Worm (Caenorhabditis elegans): ENCODE measurements around the gene idpp-16.

Gene idpp-16

DNA sequence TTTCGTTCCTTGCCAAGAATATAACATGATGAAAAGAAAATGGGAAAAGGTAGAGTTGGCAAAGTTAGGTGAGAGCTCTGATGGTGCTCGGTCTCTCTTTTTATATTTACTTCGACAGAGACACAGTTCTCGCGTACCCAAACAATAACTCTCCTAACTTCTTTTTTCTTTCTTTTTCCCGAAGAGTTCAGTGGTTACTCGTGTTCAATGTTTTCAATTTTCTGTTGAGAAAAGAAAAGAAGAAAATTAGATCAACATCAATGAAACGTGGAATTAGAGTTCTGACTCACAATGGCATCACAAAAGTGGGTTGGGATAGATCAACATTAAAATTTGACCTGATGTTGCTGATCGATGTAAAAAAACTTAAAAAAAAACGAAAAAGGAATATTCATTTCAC is at the start of gene idpp-16:
Gene idpp-16, minus strand, starts transcription at position 101 of the 400 bp plus-strand sequence.
- TF ChIP-seq nfya-1 (tag; optimal IDR thresholded peaks at IDR 0.05; ENCODE audit: borderline replicate concordance, insufficient read depth) (no peak), B0019.2 (GFP tag; conservative IDR thresholded peaks at IDR 0.05) (no peak), attf-6 (GFP tag; IDR thresholded peaks at IDR 0.05) (no peak), tbx-9 (tag; optimal IDR thresholded peaks at IDR 0.05; ENCODE audit: borderline replicate concordance) (no peak), Y53F4B.3 (GFP tag; IDR thresholded peaks at IDR 0.05) (no peak), snpc-1.1 (tag; optimal IDR thresholded peaks at IDR 0.05; ENCODE audit: insufficient read depth) (no peak), ceh-79 (tag; optimal IDR thresholded peaks at IDR 0.05) (no peak), nfyb-1 (GFP tag; IDR thresholded peaks at IDR 0.05) (no peak), ztf-25 (GFP tag; IDR thresholded peaks at IDR 0.05) (no peak), F39B2.1 (GFP tag; IDR thresholded peaks at IDR 0.05) (no peak), nhr-179 (tag; optimal IDR thresholded peaks at IDR 0.05) (no peak), F57C9.4 (tag; optimal IDR thresholded peaks at IDR 0.05) (no peak), lir-1 (GFP tag; conservative IDR thresholded peaks at IDR 0.05) (no peak), hlh-12 (tag; optimal IDR thresholded peaks at IDR 0.05) (no peak), F22D6.2 (tag; optimal IDR thresholded peaks at IDR 0.05) (no peak), chd-7 (tag; optimal IDR thresholded peaks at IDR 0.05) (no peak), madf-3 (GFP tag; IDR thresholded peaks at IDR 0.05) (no peak)

- TF ChIP-seq rpc-1 (optimal IDR thresholded peaks at IDR 0.05), result no peak
- TF ChIP-seq rpc-1 (tag; optimal IDR thresholded peaks at IDR 0.05), result no peak
- no peak for TF ChIP-seq F33H1.4 (GFP tag; IDR thresholded peaks at IDR 0.05)
- TF ChIP-seq ets-4 (GFP tag; optimal IDR thresholded peaks at IDR 0.05), result no peak
- no peak for TF ChIP-seq nfyb-1 (GFP tag; IDR thresholded peaks at IDR 0.05)
- TF ChIP-seq attf-5 (GFP tag; optimal IDR thresholded peaks at IDR 0.05), result no peak
- TF ChIP-seq lin-26 (GFP tag; IDR thresholded peaks at IDR 0.05), result no peak
- TF ChIP-seq let-526 (GFP tag; IDR thresholded peaks at IDR 0.05), result no peak
- TF ChIP-seq madf-10 (tag; optimal IDR thresholded peaks at IDR 0.05), result no peak
- no peak for TF ChIP-seq F55B11.4 (tag; optimal IDR thresholded peaks at IDR 0.05; ENCODE audit: borderline replicate concordance, insufficient read depth)
- no peak for TF ChIP-seq madf-3 (GFP tag; IDR thresholded peaks at IDR 0.05)
- no peak for TF ChIP-seq dox-1 (GFP tag; IDR thresholded peaks at IDR 0.05)
- no peak for TF ChIP-seq sdz-38 (tag; optimal IDR thresholded peaks at IDR 0.05)
- TF ChIP-seq F39B2.1 (GFP tag; IDR thresholded peaks at IDR 0.05), result no peak
- no peak for TF ChIP-seq K12H6.12 (tag; optimal IDR thresholded peaks at IDR 0.05)
- TF ChIP-seq tbx-9 (tag; optimal IDR thresholded peaks at IDR 0.05; ENCODE audit: borderline replicate concordance), result no peak
- TF ChIP-seq hrde-1 (tag; optimal IDR thresholded peaks at IDR 0.05; ENCODE audit: borderline replicate concordance), result no peak
Measured at ce11 chrV:11653095-11653494, 46.8 kb upstream of the idpp-16 start.

ce11 chrV:11650720-11651119 is 44.4 kb upstream of the idpp-16 start, which contains the start of gene zip-10:
zip-10 (minus strand) TSS chrV:11650762.
- TF ChIP-seq nhr-179 (tag; optimal IDR thresholded peaks at IDR 0.05), result no peak
- TF ChIP-seq nhr-80 (tag; optimal IDR thresholded peaks at IDR 0.05), result peak; percentile 96
- peak; percentile 77 for TF ChIP-seq atf-7 (tag; optimal IDR thresholded peaks at IDR 0.05)
- no peak for TF ChIP-seq Y56A3A.18 (GFP tag; IDR thresholded peaks at IDR 0.05)
- TF ChIP-seq let-607 (tag; optimal IDR thresholded peaks at IDR 0.05), result peak; percentile 39 to 59
- TF ChIP-seq nhr-27 (tag; optimal IDR thresholded peaks at IDR 0.05), result no peak

DNA sequence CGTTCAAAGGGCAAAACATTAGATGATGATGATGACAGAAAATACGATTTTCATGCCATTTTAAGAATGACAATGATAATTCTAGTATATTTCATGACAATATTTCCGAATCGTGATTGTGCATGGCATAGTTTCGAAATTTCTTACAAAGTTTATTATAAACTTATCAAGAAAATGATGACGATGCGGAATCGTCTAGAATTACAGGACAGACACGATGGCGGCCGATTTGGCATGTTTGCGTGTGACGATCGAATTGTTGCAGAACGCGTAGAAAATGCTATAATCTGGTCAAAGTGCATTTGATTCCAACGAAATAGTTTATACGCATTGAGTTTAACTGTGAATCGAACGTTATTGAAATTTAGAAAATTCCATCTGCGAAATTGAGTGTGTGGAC is 42.9 kb upstream of the idpp-16 start:
- TF ChIP-seq fkh-3 (tag; optimal IDR thresholded peaks at IDR 0.05), result no peak
- no peak for TF ChIP-seq gei-17 (GFP tag; optimal IDR thresholded peaks at IDR 0.05)
- TF ChIP-seq madf-6 (GFP tag; IDR thresholded peaks at IDR 0.05), result no peak
- TF ChIP-seq ets-4 (GFP tag; optimal IDR thresholded peaks at IDR 0.05), result no peak
